Fruit fly (Drosophila melanogaster) whole organism, adult: Measurements from ENCODE around the gene Qsox4.

Experiments used
- CG11617 ChIP-seq: fragments of 200-800 bp; sonication (Bioruptor generic); optimal IDR thresholded peaks from 2 replicates; lab custom pipeline; 2017; ENCODE audit warnings: mild to moderate bottlenecking, missing biosample characterization, missing genetic modification reagents, missing genetic modification characterization
- CG14711 ChIP-seq: fragments of 200-800 bp; sonication (Bioruptor generic); optimal IDR thresholded peaks from 2 replicates; lab custom pipeline; 2018; ENCODE audit warnings: missing biosample characterization, mild to moderate bottlenecking, missing genetic modification characterization, moderate library complexity
- CG1620 ChIP-seq: fragments of 200-800 bp; sonication (Bioruptor generic); optimal IDR thresholded peaks from 2 replicates; lab custom pipeline; 2016; ENCODE audit warnings: missing biosample characterization, missing genetic modification characterization
- CG33017 ChIP-seq: fragments of 200-800 bp; sonication (Bioruptor generic); optimal IDR thresholded peaks from 2 replicates; lab custom pipeline; 2018; ENCODE audit warnings: missing biosample characterization, mild to moderate bottlenecking, missing genetic modification characterization, moderate library complexity
- CG7045 ChIP-seq: fragments of 200-800 bp; sonication (Bioruptor generic); optimal IDR thresholded peaks from 2 replicates; lab custom pipeline; 2017; ENCODE audit warnings: missing biosample characterization, mild to moderate bottlenecking, missing genetic modification characterization
- Crg-1 ChIP-seq: fragments of 200-800 bp; sonication (Bioruptor generic); optimal IDR thresholded peaks from 2 replicates; lab custom pipeline; 2016; ENCODE audit warnings: missing biosample characterization, missing genetic modification characterization
- Hr96 ChIP-seq: fragments of 200-800 bp; sonication (Bioruptor generic); optimal IDR thresholded peaks from 2 replicates; lab custom pipeline; 2016; ENCODE audit warnings: missing biosample characterization, missing genetic modification characterization
- Mnt ChIP-seq: fragments of 200-800 bp; sonication (Bioruptor generic); optimal IDR thresholded peaks from 2 replicates; lab custom pipeline; 2016; ENCODE audit warnings: missing biosample characterization, mild to moderate bottlenecking, missing genetic modification characterization
- bab1 ChIP-seq: fragments of 200-800 bp; sonication (Bioruptor generic); optimal IDR thresholded peaks from 3 replicates; lab custom pipeline; 2019; ENCODE audit warnings: missing biosample characterization, mild to moderate bottlenecking, missing genetic modification characterization, moderate library complexity
- cnc ChIP-seq, 2 experiments: fragments of >200 bp; optimal IDR thresholded peaks; 2 replicates each; lab custom pipeline; 2017
- kay ChIP-seq: fragments of 200-800 bp; sonication (Bioruptor generic); peaks from one replicate; lab custom pipeline; 2016; ENCODE audit warnings: missing biosample characterization, missing genetic modification characterization, borderline replicate concordance
- pad ChIP-seq: fragments of 200-800 bp; sonication (Bioruptor generic); optimal IDR thresholded peaks from 3 replicates; lab custom pipeline; 2017; ENCODE audit warnings: missing biosample characterization, missing genetic modification characterization, mild to moderate bottlenecking, moderate library complexity, missing genetic modification reagents
- tj ChIP-seq: fragments of 200-800 bp; sonication (Bioruptor generic); optimal IDR thresholded peaks from 3 replicates; lab custom pipeline; 2017; ENCODE audit warnings: missing biosample characterization, mild to moderate bottlenecking, missing genetic modification characterization, moderate library complexity
- toe ChIP-seq: fragments of 200-800 bp; sonication (Bioruptor generic); optimal IDR thresholded peaks from 2 replicates; lab custom pipeline; 2016; ENCODE audit warnings: missing biosample characterization, missing genetic modification characterization

DNA sequence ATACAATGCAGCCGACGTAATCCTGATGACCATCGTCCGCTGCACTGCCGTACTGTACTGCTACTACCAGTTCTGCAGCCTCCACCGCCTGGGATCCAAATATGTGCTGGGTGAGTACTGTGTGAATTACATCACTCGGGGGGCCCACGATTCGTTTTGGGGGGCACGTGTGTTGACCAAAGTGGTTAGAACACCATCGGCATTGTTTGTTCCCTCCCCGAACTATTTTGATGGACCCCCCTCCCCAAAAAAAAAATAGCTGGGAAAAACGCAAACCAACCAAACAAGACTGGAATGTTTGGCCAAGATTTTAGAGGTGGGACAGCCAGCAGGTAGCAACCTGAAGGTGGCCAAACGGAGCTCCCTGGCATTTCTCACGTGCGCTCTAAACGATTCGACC is 44.9 kb downstream of the Qsox4 start:
- TF ChIP-seq kay (GFP tag; lab: Kevin White, UChicago) (no peak), CG14711 (no peak), cnc (optimal IDR thresholded peaks at IDR 0.05; lab: Kevin White, UChicago) (no peak), bab1 (GFP tag; lab: Kevin White, UChicago) (no peak), CG1620 (GFP tag; lab: Kevin White, UChicago) (no peak), CG33017 (no peak), Hr96 (GFP tag; lab: Kevin White, UChicago) (no peak), CG11617 (GFP tag; lab: Kevin White, UChicago) (no peak), tj (GFP tag; lab: Kevin White, UChicago) (no peak), toe (GFP tag; lab: Kevin White, UChicago) (no peak), Crg-1 (GFP tag; lab: Kevin White, UChicago) (no peak), Mnt (GFP tag; lab: Kevin White, UChicago) (no peak), pad (GFP tag; lab: Kevin White, UChicago) (no peak), CG7045 (GFP tag; lab: Kevin White, UChicago) (no peak)
